Fruit fly (Drosophila melanogaster): Measurements from ENCODE around the gene Rhau.

Rhau gene

dm6 chr2L:20761951-20762538, 4.3 kb upstream of the Rhau start (continued):
- TF ChIP-seq CG13296 (GFP tag; optimal IDR thresholded peaks at IDR 0.05) (peak; percentile 3), CG18599 (GFP tag; optimal IDR thresholded peaks at IDR 0.05) (peak; percentile 43), CG6254 (GFP tag; optimal IDR thresholded peaks at IDR 0.05) (peak; percentile 15), CG2889 (GFP tag; IDR thresholded peaks at IDR 0.05) (no peak), CG13775 (GFP tag; optimal IDR thresholded peaks at IDR 0.05) (peak; percentile 37), CG4854 (GFP tag; optimal IDR thresholded peaks at IDR 0.05) (peak; percentile 3), Gug (GFP tag; IDR thresholded peaks at IDR 0.05) (no peak), CG6813 (GFP tag; optimal IDR thresholded peaks at IDR 0.05) (peak; percentile 1), CG30431 (GFP tag; optimal IDR thresholded peaks at IDR 0.05) (peak; percentile 23), Max (GFP tag; optimal IDR thresholded peaks at IDR 0.05) (peak; percentile 36), CG14710 (tag; optimal IDR thresholded peaks at IDR 0.05) (peak; percentile 48), CG17328 (GFP tag; IDR thresholded peaks at IDR 0.05) (peak; percentile 45; the same call in 1 of the 2 replicates), lilli (GFP tag; optimal IDR thresholded peaks at IDR 0.05) (peak; percentile 23), hth (optimal IDR thresholded peaks at IDR 0.05) (no peak), Ssrp (tag; optimal IDR thresholded peaks at IDR 0.05) (peak; percentile 17), CG11085 (GFP tag; IDR thresholded peaks at IDR 0.05) (no peak), CG2120 (GFP tag; optimal IDR thresholded peaks at IDR 0.05) (no peak), CG34422 (GFP tag; IDR thresholded peaks at IDR 0.05) (0 out of 3 replicates have a peak, but pooled peaks have one; percentile 11), CG14050 (GFP tag; IDR thresholded peaks at IDR 0.05) (peak; percentile 28; the same call in 1 of the 3 replicates), dpn (GFP tag; optimal IDR thresholded peaks at IDR 0.05) (peak in 1 of 2 experiments; percentile 16), CG17385 (GFP tag; optimal IDR thresholded peaks at IDR 0.05) (peak; percentile 10), CG11504 (tag; optimal IDR thresholded peaks at IDR 0.05) (no peak), CG10209 (GFP tag; optimal IDR thresholded peaks at IDR 0.05) (peak; percentile 32), ranshi (GFP tag; IDR thresholded peaks at IDR 0.05) (0 out of 2 replicates have a peak, but pooled peaks have one; percentile 53), CG9727 (GFP tag; optimal IDR thresholded peaks at IDR 0.05) (peak; percentile 64), pfk (GFP tag; optimal IDR thresholded peaks at IDR 0.05) (no peak), Pdp1 (GFP tag; optimal IDR thresholded peaks at IDR 0.05) (peak in 1 of 2 experiments; percentile 55), tx (GFP tag; optimal IDR thresholded peaks at IDR 0.05) (no peak), CG12769 (tag; optimal IDR thresholded peaks at IDR 0.05) (no peak), esg (GFP tag; conservative IDR thresholded peaks at IDR 0.05) (peak; percentile 46), gsb (GFP tag; IDR thresholded peaks at IDR 0.05) (no peak), PHDP (tag; optimal IDR thresholded peaks at IDR 0.05) (peak; percentile 46), CG15269 (tag; optimal IDR thresholded peaks at IDR 0.05) (peak; percentile 48), E2f1 (GFP tag; IDR thresholded peaks at IDR 0.05) (no peak), BtbVII (GFP tag; optimal IDR thresholded peaks at IDR 0.05) (peak; percentile 3), Sox100B (GFP tag; optimal IDR thresholded peaks at IDR 0.05) (peak; percentile 40), Lpt (GFP tag; optimal IDR thresholded peaks at IDR 0.05) (no peak), D (optimal IDR thresholded peaks at IDR 0.05) (no peak), D (GFP tag; optimal IDR thresholded peaks at IDR 0.05) (peak; percentile 31), CG9932 (GFP tag; IDR thresholded peaks at IDR 0.05) (peak; percentile 41), row (GFP tag; IDR thresholded peaks at IDR 0.05) (peak; percentile 67), dmrt99B (tag; optimal IDR thresholded peaks at IDR 0.05) (peak; percentile 70), nmo (GFP tag; optimal IDR thresholded peaks at IDR 0.05) (peak; percentile 52), vfl (GFP tag; optimal IDR thresholded peaks at IDR 0.05) (no peak), CG17361 (GFP tag; IDR thresholded peaks at IDR 0.05) (peak; percentile 56; the same call in 2 of the 3 replicates), CG1832 (GFP tag; optimal IDR thresholded peaks at IDR 0.05) (no peak), dysf (GFP tag; IDR thresholded peaks at IDR 0.05) (peak; percentile 54; the same call in 1 of the 3 replicates), bsh (GFP tag; optimal IDR thresholded peaks at IDR 0.05) (peak; percentile 13 to 67), Sox102F (GFP tag; optimal IDR thresholded peaks at IDR 0.05) (peak; percentile 74), CG4820 (GFP tag; optimal IDR thresholded peaks at IDR 0.05) (peak; percentile 27)

Data from whole organism, embryonic.